Worm (Caenorhabditis elegans) whole organism, L3 larva: Measurements from ENCODE around the gene fbxa-63.

Experiments
- R02D3.7 ChIP-seq: fragments of 150-350 bp; optimal IDR thresholded peaks from 2 replicates; lab custom pipeline; 2014; ENCODE audit warnings: missing biosample characterization, missing genetic modification characterization
- ZK546.5 ChIP-seq: sonication (generic microtip); optimal IDR thresholded peaks from 2 replicates; lab custom pipeline; 2017; ENCODE audit warnings: missing biosample characterization, missing genetic modification characterization
- aly-2 ChIP-seq: fragments of 150-350 bp; optimal IDR thresholded peaks from 2 replicates; lab custom pipeline; 2014; ENCODE audit warnings: missing biosample characterization, missing genetic modification characterization
- ceh-16 ChIP-seq: sonication (generic microtip); optimal IDR thresholded peaks from 2 replicates; lab custom pipeline; 2017; ENCODE audit warnings: missing biosample characterization, missing genetic modification characterization
- ceh-28 ChIP-seq: fragments of 150-350 bp; optimal IDR thresholded peaks from 2 replicates; lab custom pipeline; 2014; ENCODE audit warnings: missing biosample characterization, missing genetic modification reagents, missing genetic modification characterization
- ceh-82 ChIP-seq: fragments of 150-350 bp; optimal IDR thresholded peaks from 2 replicates; lab custom pipeline; 2014; ENCODE audit warnings: missing biosample characterization, missing genetic modification characterization
- ceh-9 ChIP-seq: sonication (generic microtip); optimal IDR thresholded peaks from 2 replicates; lab custom pipeline; 2018; ENCODE audit warnings: missing biosample characterization, missing genetic modification characterization
- daf-12 ChIP-seq: fragments of 150-350 bp; optimal IDR thresholded peaks from 2 replicates; lab custom pipeline; 2014; ENCODE audit warnings: missing biosample characterization, missing genetic modification reagents, missing genetic modification characterization
- egl-27 ChIP-seq: sonication (generic microtip); optimal IDR thresholded peaks from 4 replicates; lab custom pipeline; 2017; ENCODE audit warnings: missing biosample characterization, missing genetic modification reagents, missing genetic modification characterization
- egl-5 ChIP-seq: fragments of 150-350 bp; optimal IDR thresholded peaks from 2 replicates; lab custom pipeline; 2017; ENCODE audit warnings: missing biosample characterization, missing genetic modification reagents, missing genetic modification characterization, inconsistent platforms
- elt-1 ChIP-seq: fragments of 150-350 bp; optimal IDR thresholded peaks from 2 replicates; lab custom pipeline; 2014; ENCODE audit warnings: missing biosample characterization, missing genetic modification characterization
- elt-2 ChIP-seq: sonication (generic microtip); optimal IDR thresholded peaks from 2 replicates; lab custom pipeline; 2016; ENCODE audit warnings: missing genetic modification reagents, mild to moderate bottlenecking, missing genetic modification characterization, missing compliant biosample characterization
- elt-3 ChIP-seq, 3 experiments: fragments of 150-350 bp in 1 of 3; sonication (generic microtip) in 2 of 3; optimal IDR thresholded peaks; 2 replicates in 2 of 3; 4 replicates in 1 of 3; lab custom pipeline; 2014 to 2017; ENCODE audit warnings: missing biosample characterization in 3 of 3, missing genetic modification characterization in 3 of 3
- fkh-10 ChIP-seq: sonication (generic microtip); optimal IDR thresholded peaks from 2 replicates; lab custom pipeline; 2017; ENCODE audit warnings: missing biosample characterization, missing genetic modification reagents, missing genetic modification characterization
- fkh-2 ChIP-seq: fragments of 150-350 bp; optimal IDR thresholded peaks from 2 replicates; lab custom pipeline; 2014; ENCODE audit warnings: missing biosample characterization, missing genetic modification reagents, missing genetic modification characterization
- fos-1 ChIP-seq: fragments of 150-350 bp; optimal IDR thresholded peaks from 2 replicates; lab custom pipeline; 2014; ENCODE audit warnings: missing biosample characterization, missing genetic modification characterization
- hmg-11 ChIP-seq: sonication (generic microtip); optimal IDR thresholded peaks from 2 replicates; lab custom pipeline; 2016; ENCODE audit warnings: missing genetic modification characterization, missing compliant biosample characterization
- jun-1 ChIP-seq: fragments of 150-350 bp; optimal IDR thresholded peaks from 2 replicates; lab custom pipeline; 2014; ENCODE audit warnings: missing biosample characterization, missing genetic modification reagents, missing genetic modification characterization
- lin-15B ChIP-seq: fragments of 150-350 bp; optimal IDR thresholded peaks from 2 replicates; lab custom pipeline; 2014; ENCODE audit warnings: missing biosample characterization, missing genetic modification characterization
- lin-39 ChIP-seq: fragments of 150-350 bp; optimal IDR thresholded peaks from 2 replicates; lab custom pipeline; 2018; ENCODE audit warnings: missing biosample characterization, missing genetic modification reagents, missing genetic modification characterization
- mdl-1 ChIP-seq: fragments of 150-350 bp; optimal IDR thresholded peaks from 2 replicates; lab custom pipeline; 2014; ENCODE audit warnings: missing biosample characterization, missing genetic modification characterization
- mml-1 ChIP-seq: fragments of 150-350 bp; sonication (generic microtip); optimal IDR thresholded peaks from 3 replicates; lab custom pipeline; 2014; ENCODE audit warnings: missing biosample characterization, missing genetic modification characterization
- nfya-1 ChIP-seq: sonication (generic microtip); optimal IDR thresholded peaks from 2 replicates; lab custom pipeline; 2017; ENCODE audit warnings: missing genetic modification characterization, mild to moderate bottlenecking, missing compliant biosample characterization, antibody characterized with exemption, moderate library complexity; ENCODE audit not compliant: insufficient read depth
- nhr-11 ChIP-seq: fragments of 150-350 bp; optimal IDR thresholded peaks from 2 replicates; lab custom pipeline; 2014; ENCODE audit warnings: missing biosample characterization, missing genetic modification characterization
- nhr-12 ChIP-seq: fragments of 150-350 bp; optimal IDR thresholded peaks from 2 replicates; lab custom pipeline; 2014; ENCODE audit warnings: missing biosample characterization, missing genetic modification characterization
- nhr-23 ChIP-seq: fragments of 150-350 bp; optimal IDR thresholded peaks from 2 replicates; lab custom pipeline; 2014; ENCODE audit warnings: missing biosample characterization, missing genetic modification reagents, missing genetic modification characterization
- nhr-237 ChIP-seq: fragments of 150-350 bp; optimal IDR thresholded peaks from 2 replicates; lab custom pipeline; 2014; ENCODE audit warnings: missing biosample characterization, missing genetic modification characterization
- nhr-25 ChIP-seq: sonication (generic microtip); optimal IDR thresholded peaks from 2 replicates; lab custom pipeline; 2017; ENCODE audit warnings: missing biosample characterization, missing genetic modification characterization
- nhr-28 ChIP-seq: fragments of 150-350 bp; optimal IDR thresholded peaks from 2 replicates; lab custom pipeline; 2014; ENCODE audit warnings: missing biosample characterization, missing genetic modification characterization
- nhr-43 ChIP-seq: sonication (generic microtip); optimal IDR thresholded peaks from 2 replicates; lab custom pipeline; 2016; ENCODE audit warnings: mild to moderate bottlenecking, missing genetic modification characterization, missing compliant biosample characterization; ENCODE audit not compliant: poor library complexity, severe bottlenecking
- nhr-67 ChIP-seq: fragments of 150-350 bp; optimal IDR thresholded peaks from 2 replicates; lab custom pipeline; 2014; ENCODE audit warnings: missing biosample characterization, missing genetic modification characterization
- nhr-76 ChIP-seq: fragments of 150-350 bp; sonication (generic microtip); optimal IDR thresholded peaks from 5 replicates; lab custom pipeline; 2014; ENCODE audit warnings: missing biosample characterization, missing genetic modification characterization
- nhr-77 ChIP-seq: fragments of 150-350 bp; optimal IDR thresholded peaks from 2 replicates; lab custom pipeline; 2014; ENCODE audit warnings: missing biosample characterization, missing genetic modification characterization
- pha-4 ChIP-seq: fragments of 150-350 bp; optimal IDR thresholded peaks from 2 replicates; lab custom pipeline; 2014; ENCODE audit warnings: missing biosample characterization, missing genetic modification reagents, missing genetic modification characterization
- pqm-1 ChIP-seq: fragments of 150-350 bp; optimal IDR thresholded peaks from 2 replicates; lab custom pipeline; 2017; ENCODE audit warnings: missing biosample characterization, missing genetic modification characterization, inconsistent platforms
- sea-2 ChIP-seq: fragments of 150-350 bp; sonication (generic microtip); optimal IDR thresholded peaks from 4 replicates; lab custom pipeline; 2014; ENCODE audit warnings: missing biosample characterization, missing genetic modification reagents, missing genetic modification characterization
- skn-1 ChIP-seq: fragments of 150-350 bp; optimal IDR thresholded peaks from 2 replicates; lab custom pipeline; 2014; ENCODE audit warnings: missing biosample characterization, missing genetic modification characterization
- snpc-4 ChIP-seq: fragments of 150-350 bp; optimal IDR thresholded peaks from 2 replicates; lab custom pipeline; 2014; ENCODE audit warnings: missing biosample characterization, missing genetic modification characterization
- tbx-2 ChIP-seq: sonication (generic microtip); optimal IDR thresholded peaks from 2 replicates; lab custom pipeline; 2016; ENCODE audit warnings: mild to moderate bottlenecking, missing genetic modification characterization, missing compliant biosample characterization
- unc-39 ChIP-seq: sonication (generic microtip); optimal IDR thresholded peaks from 4 replicates; lab custom pipeline; 2017; ENCODE audit warnings: missing biosample characterization, missing genetic modification characterization
- unc-62 ChIP-seq: fragments of 150-350 bp; sonication (generic microtip); optimal IDR thresholded peaks from 4 replicates; lab custom pipeline; 2014; ENCODE audit warnings: missing biosample characterization, missing genetic modification reagents, missing genetic modification characterization
- zag-1 ChIP-seq: fragments of 150-350 bp; optimal IDR thresholded peaks from 2 replicates; lab custom pipeline; 2014; ENCODE audit warnings: missing biosample characterization, missing genetic modification characterization
- ztf-11 ChIP-seq: fragments of 150-350 bp; optimal IDR thresholded peaks from 2 replicates; lab custom pipeline; 2014; ENCODE audit warnings: missing biosample characterization, missing genetic modification characterization

fbxa-63 gene

ce11 chrIII:1271378-1271926 is 28.1 kb downstream of the fbxa-63 start, which contains the start of gene fbxa-31:
fbxa-31 (minus strand) TSS chrIII:1271428.
- TF ChIP-seq ceh-82 (tag; lab: Kevin White, UChicago): no peak
- TF ChIP-seq lin-15B (tag; lab: Kevin White, UChicago): no peak
- TF ChIP-seq egl-5: no peak
- TF ChIP-seq nhr-77 (tag; lab: Kevin White, UChicago): no peak
- peak; percentile 48 for TF ChIP-seq pqm-1 (tag; lab: Kevin White, UChicago)
- no peak for TF ChIP-seq nhr-67 (tag; lab: Kevin White, UChicago)
- TF ChIP-seq fkh-2: no peak
- TF ChIP-seq fos-1 (tag; lab: Kevin White, UChicago): no peak
- TF ChIP-seq pha-4: peak; percentile 96
- no peak for TF ChIP-seq ZK546.5 (tag; lab: Kevin White, UChicago)
- no peak for TF ChIP-seq aly-2 (tag; lab: Kevin White, UChicago)
- TF ChIP-seq nhr-76 (tag; lab: Kevin White, UChicago): no peak
- no peak for TF ChIP-seq nhr-12 (tag; lab: Kevin White, UChicago)
- TF ChIP-seq nhr-237 (tag; lab: Kevin White, UChicago): no peak
- TF ChIP-seq fkh-10 (GFP tag; lab: Kevin White, UChicago): no peak
- peak; percentile 59 for TF ChIP-seq elt-2

- TF ChIP-seq pqm-1 (tag; lab: Kevin White, UChicago) (peak; percentile 58), nhr-28 (no peak), nhr-237 (tag; lab: Kevin White, UChicago) (no peak), fos-1 (tag; lab: Kevin White, UChicago) (no peak), nhr-23 (no peak), ceh-28 (tag; lab: Kevin White, UChicago) (no peak), elt-2 (peak; percentile 72), nhr-11 (tag; lab: Kevin White, UChicago) (no peak)
Measured at ce11 chrIII:1273655-1274328, 30.5 kb downstream of the fbxa-63 start, which contains the start of gene fbxa-29. fbxa-29 (minus strand) TSS chrIII:1273705.

ce11 chrIII:1275513-1275912 is 32.2 kb downstream of the fbxa-63 start, which contains the start of gene fbxa-30:
fbxa-30 (minus strand) TSS chrIII:1275613.
- TF ChIP-seq elt-2 (peak; percentile 6), nhr-237 (tag; lab: Kevin White, UChicago) (no peak)
- TF ChIP-seq, all 47 proteins: peak for 1

- TF ChIP-seq ceh-82 (tag; lab: Kevin White, UChicago) (no peak), mml-1 (no peak), tbx-2 (no peak), ceh-9 (tag; lab: Kevin White, UChicago) (no peak), nhr-11 (tag; lab: Kevin White, UChicago) (no peak), snpc-4 (tag; lab: Kevin White, UChicago) (no peak), nhr-28 (no peak), hmg-11 (tag; lab: Kevin White, UChicago) (no peak), elt-3 (tag; optimal IDR thresholded peaks at IDR 0.05; lab: Kevin White, UChicago) (no peak), unc-39 (tag; lab: Kevin White, UChicago) (no peak), R02D3.7 (no peak), fkh-10 (GFP tag; lab: Kevin White, UChicago) (no peak), elt-1 (tag; lab: Kevin White, UChicago) (no peak), lin-39 (tag; lab: Kevin White, UChicago) (no peak), pha-4 (peak; percentile 95), ceh-16 (no peak), nhr-43 (tag; lab: Kevin White, UChicago) (no peak), nhr-237 (tag; lab: Kevin White, UChicago) (no peak), daf-12 (tag; lab: Kevin White, UChicago) (no peak), egl-27 (tag; lab: Kevin White, UChicago) (peak; percentile 45), ZK546.5 (tag; lab: Kevin White, UChicago) (no peak), egl-5 (no peak), pqm-1 (tag; lab: Kevin White, UChicago) (peak; percentile 98), ztf-11 (no peak), mdl-1 (tag; lab: Kevin White, UChicago) (no peak), nhr-77 (tag; lab: Kevin White, UChicago) (no peak), elt-2 (peak; percentile 99), zag-1 (tag; lab: Kevin White, UChicago) (no peak), jun-1 (tag; lab: Kevin White, UChicago) (peak; percentile 89), unc-62 (no peak), nfya-1 (tag; lab: Kevin White, UChicago) (no peak), nhr-25 (no peak), sea-2 (no peak), fkh-2 (no peak), nhr-67 (tag; lab: Kevin White, UChicago) (no peak), fos-1 (tag; lab: Kevin White, UChicago) (no peak), skn-1 (no peak), nhr-76 (tag; lab: Kevin White, UChicago) (no peak), ceh-28 (tag; lab: Kevin White, UChicago) (peak; percentile 42)
Measured at ce11 chrIII:1279197-1279596, 35.9 kb downstream of the fbxa-63 start.
